Fruit fly (Drosophila melanogaster) whole organism, embryonic: ENCODE data around the gene CG33946.

Source experiments
- ATbp ChIP-seq: fragments of 200-800 bp; sonication (Bioruptor generic); optimal IDR thresholded peaks from 2 replicates; lab custom pipeline; 2017; ENCODE audit warnings: missing biosample characterization, mild to moderate bottlenecking, missing genetic modification characterization, missing genetic modification reagents
- Atf6 ChIP-seq: fragments of 200-800 bp; sonication (Bioruptor generic); IDR thresholded peaks from 2 replicates; pipeline ENCODE4 v1.3.6; 2022; ENCODE audit warnings: missing biosample characterization, missing genetic modification characterization
- Awh ChIP-seq: fragments of 200-800 bp; sonication (Bioruptor generic); IDR thresholded peaks from 2 replicates; pipeline ENCODE4, ENCODE4 v1.3.6; 2022; ENCODE audit warnings: missing biosample characterization, missing genetic modification characterization
- CG12071 ChIP-seq: fragments of 200-800 bp; sonication (Bioruptor generic); optimal IDR thresholded peaks from 3 replicates; lab custom pipeline; 2018; ENCODE audit warnings: missing biosample characterization, mild to moderate bottlenecking, missing genetic modification characterization
- CG12104 ChIP-seq: fragments of 200-800 bp; sonication (Bioruptor generic); optimal IDR thresholded peaks from 3 replicates; lab custom pipeline; 2016; ENCODE audit warnings: missing biosample characterization, missing genetic modification characterization
- CG15011 ChIP-seq: fragments of 200-800 bp; sonication (Bioruptor generic); optimal IDR thresholded peaks from 3 replicates; lab custom pipeline; 2018; ENCODE audit warnings: missing biosample characterization, mild to moderate bottlenecking, missing genetic modification characterization
- CG15696 ChIP-seq: fragments of 200-800 bp; sonication (Bioruptor generic); optimal IDR thresholded peaks from 2 replicates; lab custom pipeline; 2019; ENCODE audit warnings: missing biosample characterization, mild to moderate bottlenecking, missing genetic modification characterization, moderate library complexity
- CG18619 ChIP-seq: fragments of 200-800 bp; sonication (Bioruptor generic); optimal IDR thresholded peaks from 3 replicates; lab custom pipeline; 2017; ENCODE audit warnings: missing biosample characterization, mild to moderate bottlenecking, missing genetic modification characterization
- CG18764 ChIP-seq: fragments of 200-800 bp; sonication (Bioruptor generic); optimal IDR thresholded peaks from 3 replicates; lab custom pipeline; 2016; ENCODE audit warnings: missing biosample characterization, missing genetic modification characterization
- CG2678 ChIP-seq: fragments of 200-800 bp; sonication (Bioruptor generic); optimal IDR thresholded peaks from 3 replicates; lab custom pipeline; 2019; ENCODE audit warnings: missing biosample characterization, mild to moderate bottlenecking, missing genetic modification characterization, moderate library complexity
- CG34422 ChIP-seq: fragments of 200-800 bp; sonication (Bioruptor generic); IDR thresholded peaks from 3 replicates; pipeline ENCODE4 v1.3.6; 2022; ENCODE audit warnings: missing biosample characterization, missing genetic modification characterization
- CG3726 ChIP-seq: fragments of 200-800 bp; sonication (Bioruptor generic); IDR thresholded peaks from 3 replicates; pipeline ENCODE4, ENCODE4 v1.3.6; 2022; ENCODE audit warnings: missing biosample characterization, missing genetic modification characterization
- CG5245 ChIP-seq: fragments of 200-800 bp; sonication (Bioruptor generic); optimal IDR thresholded peaks from 3 replicates; lab custom pipeline; 2016; ENCODE audit warnings: missing biosample characterization, missing genetic modification characterization
- CG6765 ChIP-seq: fragments of 200-800 bp; sonication (Bioruptor generic); optimal IDR thresholded peaks from 3 replicates; lab custom pipeline; 2017; ENCODE audit warnings: missing biosample characterization, mild to moderate bottlenecking, missing genetic modification characterization
- CG6854 ChIP-seq: fragments of 200-800 bp; sonication (Bioruptor generic); optimal IDR thresholded peaks from 3 replicates; lab custom pipeline; 2017; ENCODE audit warnings: missing biosample characterization, mild to moderate bottlenecking, missing genetic modification characterization
- CG7271 ChIP-seq: fragments of 200-800 bp; sonication (Bioruptor generic); optimal IDR thresholded peaks from 2 replicates; lab custom pipeline; 2018; ENCODE audit warnings: missing biosample characterization, mild to moderate bottlenecking, missing genetic modification characterization, moderate library complexity
- Hr78 ChIP-seq, 2 experiments: fragments of 200-800 bp in 1 of 2; fragments of >200 bp in 1 of 2; sonication (Bioruptor generic) in 1 of 2; optimal IDR thresholded peaks; 2 replicates each; lab custom pipeline; 2017 to 2019; ENCODE audit warnings: missing biosample characterization in 2 of 2, missing genetic modification characterization in 2 of 2, mild to moderate bottlenecking in 1 of 2, moderate library complexity in 1 of 2
- MESR4 ChIP-seq: fragments of 200-800 bp; sonication (Bioruptor generic); optimal IDR thresholded peaks from 2 replicates; lab custom pipeline; 2018; ENCODE audit warnings: missing biosample characterization, mild to moderate bottlenecking, missing genetic modification characterization, moderate library complexity
- MTF-1 ChIP-seq: fragments of 200-800 bp; sonication (Bioruptor generic); optimal IDR thresholded peaks from 2 replicates; lab custom pipeline; 2018; ENCODE audit warnings: missing biosample characterization, mild to moderate bottlenecking, missing genetic modification characterization, borderline replicate concordance
- Stat92E ChIP-seq, 3 experiments: fragments of >200 bp in 2 of 3; fragments of 200-800 bp in 1 of 3; sonication (Bioruptor generic) in 1 of 3; optimal IDR thresholded peaks; 2 replicates each; lab custom pipeline; 2017 to 2019; ENCODE audit warnings: missing biosample characterization in 3 of 3, missing genetic modification characterization in 3 of 3, mild to moderate bottlenecking in 1 of 3, moderate library complexity in 1 of 3
- Trl ChIP-seq, 3 experiments: fragments of >200 bp in 2 of 3; fragments of 200-800 bp in 1 of 3; sonication (Bioruptor generic) in 1 of 3; optimal IDR thresholded peaks; 2 replicates in 1 of 3; 3 replicates in 2 of 3; lab custom pipeline; 2016 to 2017; ENCODE audit warnings: missing biosample characterization in 1 of 3, missing genetic modification characterization in 1 of 3
- ac ChIP-seq: fragments of 200-800 bp; sonication (Bioruptor generic); optimal IDR thresholded peaks from 3 replicates; lab custom pipeline; 2017; ENCODE audit warnings: missing biosample characterization, mild to moderate bottlenecking, missing genetic modification characterization
- chn ChIP-seq: fragments of 200-800 bp; sonication (Bioruptor generic); optimal IDR thresholded peaks from 2 replicates; lab custom pipeline; 2016; ENCODE audit warnings: missing biosample characterization, missing genetic modification characterization
- esg ChIP-seq: fragments of 200-800 bp; sonication (Bioruptor generic); conservative IDR thresholded peaks from 2 replicates; pipeline ENCODE4 v1.3.6; 2022; ENCODE audit warnings: missing biosample characterization, missing genetic modification characterization
- exex ChIP-seq: fragments of 200-800 bp; sonication (Bioruptor generic); optimal IDR thresholded peaks from 4 replicates; lab custom pipeline; 2018; ENCODE audit warnings: missing biosample characterization, mild to moderate bottlenecking, missing genetic modification characterization, moderate library complexity
- fd102C ChIP-seq: fragments of 200-800 bp; sonication (Bioruptor generic); optimal IDR thresholded peaks from 2 replicates; lab custom pipeline; 2018; ENCODE audit warnings: missing biosample characterization, mild to moderate bottlenecking, missing genetic modification characterization, moderate library complexity
- ftz-f1 ChIP-seq: fragments of 200-800 bp; sonication (Bioruptor generic); optimal IDR thresholded peaks from 2 replicates; lab custom pipeline; 2016; ENCODE audit warnings: missing biosample characterization, missing genetic modification characterization
- gcm ChIP-seq: fragments of 200-800 bp; sonication (Bioruptor generic); optimal IDR thresholded peaks from 2 replicates; lab custom pipeline; 2019; ENCODE audit warnings: missing biosample characterization, mild to moderate bottlenecking, missing genetic modification characterization, moderate library complexity
- insv ChIP-seq, 2 experiments: fragments of 200-800 bp; sonication (Bioruptor generic); optimal IDR thresholded peaks; 3 replicates each; lab custom pipeline; 2016 to 2018; ENCODE audit warnings: missing biosample characterization in 2 of 2, missing genetic modification characterization in 2 of 2
- knrl ChIP-seq: fragments of 200-800 bp; sonication (Bioruptor generic); IDR thresholded peaks from 3 replicates; pipeline ENCODE4 v1.3.6; 2022; ENCODE audit warnings: missing biosample characterization, missing genetic modification characterization; ENCODE audit not compliant: partially characterized antibody
- lilli ChIP-seq: fragments of 200-800 bp; sonication (Bioruptor generic); optimal IDR thresholded peaks from 3 replicates; lab custom pipeline; 2016; ENCODE audit warnings: missing biosample characterization, missing genetic modification characterization
- maf-S ChIP-seq: fragments of 200-800 bp; sonication (Bioruptor generic); optimal IDR thresholded peaks from 2 replicates; lab custom pipeline; 2016; ENCODE audit warnings: missing biosample characterization, missing genetic modification characterization
- mirr ChIP-seq: fragments of 200-800 bp; sonication (Bioruptor generic); optimal IDR thresholded peaks from 3 replicates; lab custom pipeline; 2018; ENCODE audit warnings: missing biosample characterization, mild to moderate bottlenecking, missing genetic modification characterization
- org-1 ChIP-seq: fragments of 200-800 bp; sonication (Bioruptor generic); optimal IDR thresholded peaks from 2 replicates; lab custom pipeline; 2017; ENCODE audit warnings: missing biosample characterization, missing genetic modification characterization
- salm ChIP-seq: fragments of 200-800 bp; sonication (Bioruptor generic); optimal IDR thresholded peaks from 2 replicates; lab custom pipeline; 2018; ENCODE audit warnings: missing biosample characterization, mild to moderate bottlenecking, missing genetic modification characterization
- schlank ChIP-seq: fragments of 200-800 bp; sonication (Bioruptor generic); optimal IDR thresholded peaks from 2 replicates; lab custom pipeline; 2018; ENCODE audit warnings: missing biosample characterization, mild to moderate bottlenecking, missing genetic modification characterization
- sima ChIP-seq: fragments of 200-800 bp; sonication (Bioruptor generic); optimal IDR thresholded peaks from 2 replicates; lab custom pipeline; 2016; ENCODE audit warnings: missing biosample characterization, missing genetic modification characterization
- tx ChIP-seq: fragments of 200-800 bp; sonication (Bioruptor generic); optimal IDR thresholded peaks from 2 replicates; lab custom pipeline; 2016; ENCODE audit warnings: missing biosample characterization, missing genetic modification characterization
- unpg ChIP-seq: fragments of 200-800 bp; sonication (Bioruptor generic); optimal IDR thresholded peaks from 3 replicates; lab custom pipeline; 2018; ENCODE audit warnings: missing biosample characterization, mild to moderate bottlenecking, missing genetic modification characterization, moderate library complexity
- wdn ChIP-seq: fragments of 200-800 bp; sonication (Bioruptor generic); IDR thresholded peaks from 2 replicates; pipeline ENCODE4 v1.3.6; 2022; ENCODE audit warnings: missing biosample characterization, missing genetic modification characterization
- z ChIP-seq: fragments of 200-800 bp; sonication (Bioruptor generic); IDR thresholded peaks from 3 replicates; pipeline ENCODE4 v1.3.6; 2022; ENCODE audit warnings: missing biosample characterization, missing genetic modification characterization

CG33946 gene

dm6 chr3L:6215976-6216786, 4.2 kb upstream of the CG33946 start (continued):
- TF ChIP-seq CG6854 (GFP tag; lab: Kevin White, UChicago) = no peak
- TF ChIP-seq CG6765 (GFP tag; lab: Kevin White, UChicago) = peak; percentile 53
- no peak for TF ChIP-seq gcm (GFP tag; lab: Kevin White, UChicago)
- no peak for TF ChIP-seq sima (GFP tag; lab: Kevin White, UChicago)
- peak; percentile 28 for TF ChIP-seq schlank (tag; lab: Kevin White, UChicago)
- peak; percentile 30 for TF ChIP-seq CG18764 (GFP tag; lab: Kevin White, UChicago)
- no peak for TF ChIP-seq maf-S
- TF ChIP-seq ac (GFP tag; lab: Kevin White, UChicago) = peak; percentile 60
- no peak for TF ChIP-seq exex (tag; lab: Kevin White, UChicago)
- no peak for TF ChIP-seq chn (GFP tag; lab: Kevin White, UChicago)
- TF ChIP-seq Awh = 0 out of 2 replicates have a peak, but pooled peaks have one; percentile 24
- peak; percentile 70 for TF ChIP-seq MTF-1 (GFP tag; lab: Kevin White, UChicago)
- TF ChIP-seq CG5245 (GFP tag; lab: Kevin White, UChicago) = no peak
- TF ChIP-seq mirr (GFP tag; lab: Kevin White, UChicago) = peak; percentile 78
- peak; percentile 60 for TF ChIP-seq fd102C
- TF ChIP-seq lilli (GFP tag; lab: Kevin White, UChicago) = no peak
- peak; percentile 49; the same call in 1 of the 3 replicates for TF ChIP-seq CG34422 (GFP tag; lab: Robert Waterston, UW)
- TF ChIP-seq CG3726 (GFP tag; lab: Robert Waterston, UW) = no peak; the same call in 2 of the 3 replicates
- TF ChIP-seq CG7271 (tag; lab: Kevin White, UChicago) = no peak
- TF ChIP-seq CG15011 (GFP tag; lab: Kevin White, UChicago) = peak; percentile 62
- TF ChIP-seq ATbp (GFP tag; lab: Kevin White, UChicago) = peak; percentile 55
- TF ChIP-seq Trl (optimal IDR thresholded peaks at IDR 0.05; lab: Kevin White, UChicago) = no peak
- peak; percentile 16 for TF ChIP-seq Trl (GFP tag; optimal IDR thresholded peaks at IDR 0.05; lab: Kevin White, UChicago)
- TF ChIP-seq unpg (GFP tag; lab: Kevin White, UChicago) = no peak
- TF ChIP-seq ftz-f1 (GFP tag; lab: Kevin White, UChicago) = no peak
- peak; percentile 93 for TF ChIP-seq CG15696 (tag; lab: Kevin White, UChicago)
- peak in 1 of 2 experiments; percentile 18 for TF ChIP-seq insv (GFP tag; optimal IDR thresholded peaks at IDR 0.05; lab: Kevin White, UChicago)
- TF ChIP-seq esg (GFP tag; lab: Robert Waterston, UW) = no peak
- no peak for TF ChIP-seq wdn (GFP tag; lab: Robert Waterston, UW)
- TF ChIP-seq knrl = no peak
- TF ChIP-seq CG2678 = no peak
- TF ChIP-seq MESR4 (GFP tag; lab: Kevin White, UChicago) = no peak
- peak in 1 of 3 experiments; percentile 54 for TF ChIP-seq Stat92E (GFP tag; optimal IDR thresholded peaks at IDR 0.05; lab: Kevin White, UChicago)
- TF ChIP-seq Hr78 (GFP tag; optimal IDR thresholded peaks at IDR 0.05; lab: Kevin White, UChicago) = no peak
- TF ChIP-seq z (GFP tag; lab: Robert Waterston, UW) = no peak
- TF ChIP-seq salm (tag; lab: Kevin White, UChicago) = peak; percentile 49
- 0 out of 2 replicates have a peak, but pooled peaks have one; percentile 27 for TF ChIP-seq Atf6 (GFP tag; lab: Robert Waterston, UW)
- peak; percentile 25 for TF ChIP-seq CG12104 (GFP tag; lab: Kevin White, UChicago)
- peak; percentile 42 for TF ChIP-seq CG18619 (GFP tag; lab: Kevin White, UChicago)
- peak; percentile 52 for TF ChIP-seq org-1 (GFP tag; lab: Kevin White, UChicago)
- peak; percentile 78 for TF ChIP-seq CG12071 (GFP tag; lab: Kevin White, UChicago)
- no peak for TF ChIP-seq tx
